Worm (Caenorhabditis elegans) whole organism, early embryonic: Measurements from ENCODE around the gene gex-3.

Source experiments
- B0310.2 ChIP-seq: sonication (generic microtip); optimal IDR thresholded peaks from 2 replicates; lab custom pipeline; 2016; ENCODE audit warnings: mild to moderate bottlenecking, missing genetic modification characterization, missing compliant biosample characterization
- F13C5.2 ChIP-seq: sonication (generic microtip); optimal IDR thresholded peaks from 2 replicates; lab custom pipeline; 2017; ENCODE audit warnings: mild to moderate bottlenecking, missing genetic modification characterization, inconsistent platforms, missing compliant biosample characterization
- aly-1 ChIP-seq: sonication (generic microtip); optimal IDR thresholded peaks from 2 replicates; lab custom pipeline; 2016; ENCODE audit warnings: missing genetic modification characterization, missing compliant biosample characterization
- ama-1 ChIP-seq: fragments of 150-350 bp; optimal IDR thresholded peaks from 2 replicates; lab custom pipeline; 2014
- ets-7 ChIP-seq: sonication (generic microtip); optimal IDR thresholded peaks from 2 replicates; lab custom pipeline; 2016; ENCODE audit warnings: missing genotype, missing genetic modification characterization, missing compliant biosample characterization
- hmg-4 ChIP-seq: fragments of 200-800 bp; sonication (Bioruptor generic); optimal IDR thresholded peaks from 2 replicates; lab custom pipeline; 2018; ENCODE audit warnings: mild to moderate bottlenecking, missing genetic modification characterization, missing compliant biosample characterization
- pes-1 ChIP-seq: fragments of 200-800 bp; sonication (Bioruptor generic); IDR thresholded peaks from 2 replicates; pipeline ENCODE4 v1.3.6; 2022; ENCODE audit warnings: missing genetic modification reagents, missing genetic modification characterization, missing compliant biosample characterization
- sea-1 ChIP-seq: fragments of 200-800 bp; sonication (Bioruptor generic); conservative IDR thresholded peaks from 2 replicates; pipeline ENCODE4 v1.3.6; 2022; ENCODE audit warnings: missing genetic modification characterization, missing compliant biosample characterization
- tbx-37 ChIP-seq: fragments of 200-800 bp; sonication (Bioruptor generic); conservative IDR thresholded peaks from 2 replicates; pipeline ENCODE4 v1.3.6; 2022; ENCODE audit warnings: missing genetic modification reagents, missing genetic modification characterization, missing compliant biosample characterization

DNA sequence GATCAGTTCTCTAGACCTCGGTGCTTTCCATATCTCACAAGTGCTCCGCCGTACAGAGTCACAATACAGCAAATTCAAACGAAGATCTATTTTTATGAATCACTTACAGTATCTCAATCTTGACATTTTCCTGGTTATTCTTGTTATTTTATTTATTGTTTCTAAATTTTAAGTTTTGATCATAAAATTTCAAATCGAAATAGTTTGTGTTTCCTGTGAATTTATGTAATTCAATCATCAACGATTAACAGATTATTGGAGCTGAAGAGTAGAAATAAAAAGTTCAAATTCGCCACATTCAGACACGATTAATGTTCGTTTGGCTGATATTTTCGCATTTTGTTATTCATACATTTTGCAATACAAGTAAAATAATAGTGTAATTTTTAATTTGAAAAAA lies 28.1 kb downstream of the gex-3 start, which contains the start of gene clec-184:
- TF ChIP-seq sea-1 (GFP tag; lab: Robert Waterston, UW): no peak
- TF ChIP-seq F13C5.2 (tag; lab: Kevin White, UChicago): no peak
- no peak for TF ChIP-seq ama-1 (lab: Kevin White, UChicago)
- TF ChIP-seq B0310.2: no peak
- no peak for TF ChIP-seq aly-1 (tag; lab: Kevin White, UChicago)
- no peak for TF ChIP-seq hmg-4 (GFP tag; lab: Kevin White, UChicago)
- TF ChIP-seq tbx-37 (GFP tag; lab: Robert Waterston, UW): no peak
- TF ChIP-seq ets-7 (tag; lab: Kevin White, UChicago): no peak
- no peak for TF ChIP-seq pes-1
